Worm (Caenorhabditis elegans): ENCODE results near the gene C42C1.9.

Gene C42C1.9

ce11 chrIV:12335248-12335647 lies 46.0 kb downstream of the C42C1.9 start:
- TF ChIP-seq nhr-25 (tag; optimal IDR thresholded peaks at IDR 0.05) (peak; percentile 44), snpc-4 (tag; optimal IDR thresholded peaks at IDR 0.05) (peak; percentile 16), elt-2 (tag; optimal IDR thresholded peaks at IDR 0.05) (no peak), ceh-9 (tag; optimal IDR thresholded peaks at IDR 0.05) (no peak), nfya-1 (tag; optimal IDR thresholded peaks at IDR 0.05; ENCODE audit: insufficient read depth) (peak; percentile 37), hmg-11 (tag; optimal IDR thresholded peaks at IDR 0.05) (peak; percentile 40), R02D3.7 (tag; optimal IDR thresholded peaks at IDR 0.05) (no peak), lin-15B (tag; optimal IDR thresholded peaks at IDR 0.05) (peak; percentile 25), lin-39 (tag; optimal IDR thresholded peaks at IDR 0.05) (peak; percentile 9), nhr-11 (tag; optimal IDR thresholded peaks at IDR 0.05) (no peak), pha-4 (tag; optimal IDR thresholded peaks at IDR 0.05) (peak; percentile 27), nhr-43 (tag; optimal IDR thresholded peaks at IDR 0.05; ENCODE audit: poor library complexity, severe bottlenecking) (no peak)

ce11 chrIV:12335798-12336197 lies 46.5 kb downstream of the C42C1.9 start, which contains the start of gene F19B6.1:
TSS of gene F19B6.1 (minus strand) at chrIV:12336075.
- TF ChIP-seq aly-2 (tag; optimal IDR thresholded peaks at IDR 0.05): no peak
- no peak for TF ChIP-seq jun-1 (tag; optimal IDR thresholded peaks at IDR 0.05)
- TF ChIP-seq pqm-1 (tag; optimal IDR thresholded peaks at IDR 0.05): no peak
- TF ChIP-seq sea-2 (GFP tag; optimal IDR thresholded peaks at IDR 0.05): no peak
- no peak for TF ChIP-seq R02D3.7 (tag; optimal IDR thresholded peaks at IDR 0.05)
- TF ChIP-seq nhr-11 (tag; optimal IDR thresholded peaks at IDR 0.05): no peak
- no peak for TF ChIP-seq elt-2 (tag; optimal IDR thresholded peaks at IDR 0.05)
- no peak for TF ChIP-seq elt-3 (tag; optimal IDR thresholded peaks at IDR 0.05)
- no peak for TF ChIP-seq nhr-12 (tag; optimal IDR thresholded peaks at IDR 0.05)
- no peak for TF ChIP-seq nhr-43 (tag; optimal IDR thresholded peaks at IDR 0.05; ENCODE audit: poor library complexity, severe bottlenecking)
- TF ChIP-seq hmg-11 (tag; optimal IDR thresholded peaks at IDR 0.05): no peak
- TF ChIP-seq eor-1 (tag; optimal IDR thresholded peaks at IDR 0.05): no peak
- no peak for TF ChIP-seq ceh-82 (tag; optimal IDR thresholded peaks at IDR 0.05)

- no peak for TF ChIP-seq nhr-77 (tag; optimal IDR thresholded peaks at IDR 0.05)
- no peak for TF ChIP-seq egl-27 (tag; optimal IDR thresholded peaks at IDR 0.05)
- TF ChIP-seq fkh-10 (GFP tag; optimal IDR thresholded peaks at IDR 0.05): no peak
- TF ChIP-seq nhr-237 (tag; optimal IDR thresholded peaks at IDR 0.05): no peak
Measured at ce11 chrIV:12336893-12337627, 47.8 kb downstream of the C42C1.9 start, which contains the start of the genes F19B6.10 and wht-5. TSS of gene F19B6.10 (plus strand) at chrIV:12337193. TSS of gene wht-5 (plus strand) at chrIV:12337577.
